Fruit fly (Drosophila melanogaster) whole organism, embryonic: Measurements from ENCODE around the gene CG3032.

Experiments
- CG10366 ChIP-seq: fragments of 200-800 bp; sonication (Bioruptor generic); IDR thresholded peaks from 2 replicates; pipeline ENCODE4 v1.3.6; 2022; ENCODE audit warnings: missing biosample characterization, missing genetic modification characterization
- CG11093 ChIP-seq: fragments of 200-800 bp; sonication (Bioruptor generic); IDR thresholded peaks from 3 replicates; pipeline ENCODE4 v1.3.6; 2022; ENCODE audit warnings: missing biosample characterization, missing genetic modification characterization
- CG11560 ChIP-seq: fragments of 200-800 bp; sonication (Bioruptor generic); IDR thresholded peaks from 3 replicates; pipeline ENCODE4 v1.3.6; 2022; ENCODE audit warnings: missing biosample characterization, missing genetic modification characterization
- CG14441 ChIP-seq: fragments of 200-800 bp; sonication (Bioruptor generic); IDR thresholded peaks from 2 replicates; pipeline ENCODE4 v1.3.6; 2022; ENCODE audit warnings: missing biosample characterization, missing genetic modification characterization
- CG15269 ChIP-seq: fragments of 200-800 bp; sonication (Bioruptor generic); optimal IDR thresholded peaks from 2 replicates; lab custom pipeline; 2018; ENCODE audit warnings: missing biosample characterization, mild to moderate bottlenecking, missing genetic modification characterization, moderate library complexity
- CG16813 ChIP-seq: fragments of 200-800 bp; sonication (Bioruptor generic); IDR thresholded peaks from 3 replicates; pipeline ENCODE4 v1.3.6; 2022; ENCODE audit warnings: missing biosample characterization, missing genetic modification characterization; ENCODE audit not compliant: partially characterized antibody
- CG16863 ChIP-seq: fragments of 200-800 bp; sonication (Bioruptor generic); optimal IDR thresholded peaks from 3 replicates; lab custom pipeline; 2016; ENCODE audit warnings: missing biosample characterization, missing genetic modification characterization
- CG17359 ChIP-seq: fragments of 200-800 bp; sonication (Bioruptor generic); optimal IDR thresholded peaks from 3 replicates; lab custom pipeline; 2018; ENCODE audit warnings: missing biosample characterization, mild to moderate bottlenecking, missing genetic modification characterization, moderate library complexity
- CG18262 ChIP-seq: fragments of 200-800 bp; optimal IDR thresholded peaks from 3 replicates; lab custom pipeline; 2019; ENCODE audit warnings: missing biosample characterization, mild to moderate bottlenecking, missing genetic modification characterization, moderate library complexity
- CG31224 ChIP-seq: fragments of 200-800 bp; sonication (Bioruptor generic); IDR thresholded peaks from 2 replicates; pipeline ENCODE4 v1.3.6; 2022; ENCODE audit warnings: missing biosample characterization, missing genetic modification characterization
- CG3407 ChIP-seq: fragments of 200-800 bp; sonication (Bioruptor generic); optimal IDR thresholded peaks from 2 replicates; lab custom pipeline; 2018; ENCODE audit warnings: missing biosample characterization, mild to moderate bottlenecking, missing genetic modification characterization
- CG34224 ChIP-seq: fragments of 200-800 bp; sonication (Bioruptor generic); IDR thresholded peaks from 3 replicates; pipeline ENCODE4 v1.3.6; 2022; ENCODE audit warnings: missing biosample characterization, missing genetic modification characterization; ENCODE audit not compliant: partially characterized antibody
- CG4282 ChIP-seq: fragments of 200-800 bp; sonication (Bioruptor generic); optimal IDR thresholded peaks from 2 replicates; lab custom pipeline; 2016; ENCODE audit warnings: missing biosample characterization, missing genetic modification characterization
- CG6683 ChIP-seq: fragments of 200-800 bp; sonication (Bioruptor generic); optimal IDR thresholded peaks from 2 replicates; lab custom pipeline; 2017; ENCODE audit warnings: missing biosample characterization, mild to moderate bottlenecking, missing genetic modification characterization, missing genetic modification reagents
- CG7271 ChIP-seq: fragments of 200-800 bp; sonication (Bioruptor generic); optimal IDR thresholded peaks from 2 replicates; lab custom pipeline; 2018; ENCODE audit warnings: missing biosample characterization, mild to moderate bottlenecking, missing genetic modification characterization, moderate library complexity
- CG8359 ChIP-seq: fragments of 200-800 bp; sonication (Bioruptor generic); optimal IDR thresholded peaks from 2 replicates; lab custom pipeline; 2017; ENCODE audit warnings: missing biosample characterization, mild to moderate bottlenecking, missing genetic modification characterization, borderline replicate concordance
- Deaf1 ChIP-seq: fragments of 200-800 bp; optimal IDR thresholded peaks from 3 replicates; lab custom pipeline; 2019; ENCODE audit warnings: missing biosample characterization, mild to moderate bottlenecking, missing genetic modification characterization, moderate library complexity
- Eip74EF ChIP-seq, 2 experiments: fragments of 200-800 bp in 1 of 2; fragments of >200 bp in 1 of 2; sonication (Bioruptor generic) in 1 of 2; optimal IDR thresholded peaks; 2 replicates each; lab custom pipeline; 2017 to 2019; ENCODE audit warnings: missing biosample characterization in 2 of 2, missing genetic modification characterization in 2 of 2, mild to moderate bottlenecking in 1 of 2, moderate library complexity in 1 of 2
- Elba2 ChIP-seq: fragments of 200-800 bp; sonication (Bioruptor generic); optimal IDR thresholded peaks from 3 replicates; lab custom pipeline; 2016; ENCODE audit warnings: missing biosample characterization, missing genetic modification characterization
- Fer2 ChIP-seq: fragments of 200-800 bp; sonication (Bioruptor generic); optimal IDR thresholded peaks from 2 replicates; lab custom pipeline; 2018; ENCODE audit warnings: missing biosample characterization, mild to moderate bottlenecking, missing genetic modification characterization, moderate library complexity
- Hmr ChIP-seq: fragments of 200-800 bp; sonication (Bioruptor generic); optimal IDR thresholded peaks from 3 replicates; lab custom pipeline; 2017; ENCODE audit warnings: mild to moderate bottlenecking, missing biosample characterization, missing genetic modification reagents, missing genetic modification characterization
- Kr ChIP-seq: fragments of 200-800 bp; sonication (Bioruptor generic); optimal IDR thresholded peaks from 2 replicates; lab custom pipeline; 2017; ENCODE audit warnings: missing biosample characterization, mild to moderate bottlenecking, missing genetic modification characterization
- Nf-YC ChIP-seq: fragments of 200-800 bp; optimal IDR thresholded peaks from 3 replicates; lab custom pipeline; 2019; ENCODE audit warnings: missing biosample characterization, mild to moderate bottlenecking, missing genetic modification characterization, moderate library complexity
- Opbp ChIP-seq: fragments of 200-800 bp; sonication (Bioruptor generic); IDR thresholded peaks from 3 replicates; pipeline ENCODE4 v1.3.6; 2022; ENCODE audit warnings: missing biosample characterization, missing genetic modification characterization; ENCODE audit not compliant: partially characterized antibody
- Pdp1 ChIP-seq, 2 experiments: fragments of 200-800 bp; sonication (Bioruptor generic); optimal IDR thresholded peaks; 3 replicates each; lab custom pipeline; 2016; ENCODE audit warnings: missing biosample characterization in 2 of 2, missing genetic modification characterization in 2 of 2, mild to moderate bottlenecking in 1 of 2, moderate library complexity in 1 of 2
- Sry-δ ChIP-seq: fragments of 200-800 bp; sonication (Bioruptor generic); optimal IDR thresholded peaks from 2 replicates; lab custom pipeline; 2016; ENCODE audit warnings: missing biosample characterization, missing genetic modification characterization
- Trl ChIP-seq, 3 experiments: fragments of >200 bp in 2 of 3; fragments of 200-800 bp in 1 of 3; sonication (Bioruptor generic) in 1 of 3; optimal IDR thresholded peaks; 2 replicates in 1 of 3; 3 replicates in 2 of 3; lab custom pipeline; 2016 to 2017; ENCODE audit warnings: missing biosample characterization in 1 of 3, missing genetic modification characterization in 1 of 3
- Usf ChIP-seq: fragments of 200-800 bp; sonication (Bioruptor generic); optimal IDR thresholded peaks from 2 replicates; lab custom pipeline; 2017; ENCODE audit warnings: missing genotype, missing biosample characterization, missing genetic modification characterization
- ac ChIP-seq: fragments of 200-800 bp; sonication (Bioruptor generic); optimal IDR thresholded peaks from 3 replicates; lab custom pipeline; 2017; ENCODE audit warnings: missing biosample characterization, mild to moderate bottlenecking, missing genetic modification characterization
- az2 ChIP-seq: fragments of 200-800 bp; sonication (Bioruptor generic); optimal IDR thresholded peaks from 3 replicates; lab custom pipeline; 2016; ENCODE audit warnings: missing biosample characterization, missing genetic modification characterization
- bigmax ChIP-seq: fragments of 200-800 bp; sonication (Bioruptor generic); optimal IDR thresholded peaks from 2 replicates; lab custom pipeline; 2018; ENCODE audit warnings: missing biosample characterization, mild to moderate bottlenecking, missing genetic modification characterization
- chn ChIP-seq: fragments of 200-800 bp; sonication (Bioruptor generic); optimal IDR thresholded peaks from 2 replicates; lab custom pipeline; 2016; ENCODE audit warnings: missing biosample characterization, missing genetic modification characterization
- en ChIP-seq: fragments of 200-800 bp; sonication (Bioruptor generic); optimal IDR thresholded peaks from 2 replicates; lab custom pipeline; 2016; ENCODE audit warnings: missing biosample characterization, missing genetic modification characterization
- fd102C ChIP-seq: fragments of 200-800 bp; sonication (Bioruptor generic); optimal IDR thresholded peaks from 2 replicates; lab custom pipeline; 2018; ENCODE audit warnings: missing biosample characterization, mild to moderate bottlenecking, missing genetic modification characterization, moderate library complexity
- fd64A ChIP-seq: fragments of 200-800 bp; sonication (Bioruptor generic); optimal IDR thresholded peaks from 3 replicates; lab custom pipeline; 2018; ENCODE audit warnings: missing biosample characterization, mild to moderate bottlenecking, missing genetic modification characterization
- gcm2 ChIP-seq: fragments of 200-800 bp; sonication (Bioruptor generic); optimal IDR thresholded peaks from 2 replicates; lab custom pipeline; 2016; ENCODE audit warnings: missing biosample characterization, missing genetic modification characterization
- hb ChIP-seq: fragments of 200-800 bp; sonication (Bioruptor generic); IDR thresholded peaks from 3 replicates; pipeline ENCODE4 v1.3.6; 2022; ENCODE audit warnings: missing biosample characterization, missing genetic modification characterization; ENCODE audit not compliant: partially characterized antibody
- hbn ChIP-seq: fragments of 200-800 bp; sonication (Bioruptor generic); IDR thresholded peaks from 2 replicates; pipeline ENCODE4 v1.3.6; 2022; ENCODE audit warnings: missing biosample characterization, missing genetic modification characterization; ENCODE audit not compliant: partially characterized antibody
- ind ChIP-seq: fragments of 200-800 bp; sonication (Bioruptor generic); optimal IDR thresholded peaks from 3 replicates; lab custom pipeline; 2016; ENCODE audit warnings: missing biosample characterization, missing genetic modification characterization
- phol ChIP-seq: fragments of 200-800 bp; sonication (Bioruptor generic); optimal IDR thresholded peaks from 3 replicates; lab custom pipeline; 2018; ENCODE audit warnings: missing biosample characterization, mild to moderate bottlenecking, missing genetic modification characterization, moderate library complexity
- ro ChIP-seq: fragments of 200-800 bp; sonication (Bioruptor generic); IDR thresholded peaks from 2 replicates; pipeline ENCODE4 v1.3.6; 2022; ENCODE audit warnings: missing biosample characterization, missing genetic modification characterization
- run ChIP-seq: fragments of 200-800 bp; sonication (Bioruptor generic); optimal IDR thresholded peaks from 3 replicates; lab custom pipeline; 2018; ENCODE audit warnings: missing biosample characterization, mild to moderate bottlenecking, missing genetic modification characterization
- so ChIP-seq: fragments of 200-800 bp; sonication (Bioruptor generic); IDR thresholded peaks from 3 replicates; pipeline ENCODE4 v1.3.6; 2022; ENCODE audit warnings: missing biosample characterization, missing genetic modification characterization
- tap ChIP-seq: fragments of 200-800 bp; optimal IDR thresholded peaks from 3 replicates; lab custom pipeline; 2019; ENCODE audit warnings: missing biosample characterization, mild to moderate bottlenecking, missing genetic modification characterization, moderate library complexity
- trh ChIP-seq: fragments of 200-800 bp; sonication (Bioruptor generic); optimal IDR thresholded peaks from 2 replicates; lab custom pipeline; 2016; ENCODE audit warnings: missing biosample characterization, missing genetic modification characterization
- twi ChIP-seq: fragments of 200-800 bp; optimal IDR thresholded peaks from 2 replicates; lab custom pipeline; 2019; ENCODE audit warnings: missing biosample characterization, mild to moderate bottlenecking, missing genetic modification characterization, moderate library complexity
- tx ChIP-seq: fragments of 200-800 bp; sonication (Bioruptor generic); optimal IDR thresholded peaks from 2 replicates; lab custom pipeline; 2016; ENCODE audit warnings: missing biosample characterization, missing genetic modification characterization
- vvl ChIP-seq: fragments of 200-800 bp; sonication (Bioruptor generic); IDR thresholded peaks from 2 replicates; pipeline ENCODE4 v1.3.6; 2022; ENCODE audit warnings: missing biosample characterization, missing genetic modification characterization
- zen2 ChIP-seq: fragments of 200-800 bp; sonication (Bioruptor generic); IDR thresholded peaks from 3 replicates; pipeline ENCODE4 v1.3.6; 2022; ENCODE audit warnings: missing biosample characterization, missing genetic modification characterization; ENCODE audit not compliant: partially characterized antibody

The CG3032 gene

dm6 chrX:7014931-7015428, 1.3 kb upstream of the CG3032 start (continued):
- TF ChIP-seq Fer2 (tag; lab: Kevin White, UChicago): no peak
- TF ChIP-seq CG3407 (GFP tag; lab: Kevin White, UChicago): no peak
- peak; percentile 38 for TF ChIP-seq CG18262
- no peak for TF ChIP-seq Usf (GFP tag; lab: Kevin White, UChicago)
- TF ChIP-seq CG11560 (tag; lab: Robert Waterston, UW): peak; percentile 91
- no peak for TF ChIP-seq run (tag; lab: Kevin White, UChicago)
- TF ChIP-seq CG15269: peak; percentile 47
- TF ChIP-seq hbn (GFP tag; lab: Robert Waterston, UW): peak; percentile 57
- peak; percentile 37 for TF ChIP-seq CG14441 (GFP tag; lab: Robert Waterston, UW)
- TF ChIP-seq trh: peak; percentile 29
- no peak for TF ChIP-seq CG31224
- peak; percentile 69 for TF ChIP-seq CG34224 (GFP tag; lab: Robert Waterston, UW)
- peak; percentile 36; the same call in 1 of the 3 replicates for TF ChIP-seq so (GFP tag; lab: Robert Waterston, UW)
- no peak for TF ChIP-seq Elba2 (GFP tag; lab: Kevin White, UChicago)
- TF ChIP-seq CG7271 (tag; lab: Kevin White, UChicago): no peak
- peak; percentile 68; the same call in 2 of the 3 replicates for TF ChIP-seq Opbp (GFP tag; lab: Robert Waterston, UW)
- TF ChIP-seq zen2 (GFP tag; lab: Robert Waterston, UW): peak; percentile 52; the same call in 2 of the 3 replicates
- TF ChIP-seq hb (GFP tag; lab: Robert Waterston, UW): no peak
- no peak for TF ChIP-seq Deaf1
- TF ChIP-seq ac: no peak
- no peak for TF ChIP-seq tap (tag; lab: Kevin White, UChicago)
- TF ChIP-seq CG4282 (GFP tag; lab: Kevin White, UChicago): no peak
- TF ChIP-seq ind (GFP tag; lab: Kevin White, UChicago): no peak
- TF ChIP-seq Nf-YC: peak; percentile 39
- TF ChIP-seq bigmax: no peak
- TF ChIP-seq az2: peak; percentile 46
- peak; percentile 64 for TF ChIP-seq CG16813 (GFP tag; lab: Robert Waterston, UW)
- TF ChIP-seq CG11093: peak; percentile 45; the same call in 2 of the 3 replicates
- TF ChIP-seq chn: peak; percentile 31
- TF ChIP-seq Trl (optimal IDR thresholded peaks at IDR 0.05; lab: Kevin White, UChicago): no peak
- TF ChIP-seq Trl (GFP tag; optimal IDR thresholded peaks at IDR 0.05; lab: Kevin White, UChicago): peak; percentile 67
- peak; percentile 63 for TF ChIP-seq Sry-δ (GFP tag; lab: Kevin White, UChicago)
- peak; percentile 74 for TF ChIP-seq vvl (GFP tag; lab: Robert Waterston, UW)
- TF ChIP-seq Kr (GFP tag; lab: Kevin White, UChicago): no peak
- TF ChIP-seq en (GFP tag; lab: Kevin White, UChicago): peak; percentile 44
- peak; percentile 63 for TF ChIP-seq Hmr
- TF ChIP-seq CG10366 (GFP tag; lab: Robert Waterston, UW): peak; percentile 10; the same call in 1 of the 2 replicates
- TF ChIP-seq CG8359 (GFP tag; lab: Kevin White, UChicago): no peak
- peak; percentile 64 to 68 for TF ChIP-seq Pdp1 (GFP tag; optimal IDR thresholded peaks at IDR 0.05; lab: Kevin White, UChicago)
- peak; percentile 19 for TF ChIP-seq phol (tag; lab: Kevin White, UChicago)
- TF ChIP-seq gcm2: no peak
- no peak for TF ChIP-seq twi (tag; lab: Kevin White, UChicago)
- TF ChIP-seq fd102C (GFP tag; lab: Kevin White, UChicago): no peak
- peak; percentile 27 for TF ChIP-seq tx (GFP tag; lab: Kevin White, UChicago)
- TF ChIP-seq ro (GFP tag; lab: Robert Waterston, UW): no peak
- peak in 1 of 2 experiments; percentile 50 for TF ChIP-seq Eip74EF (GFP tag; optimal IDR thresholded peaks at IDR 0.05; lab: Kevin White, UChicago)
- TF ChIP-seq CG6683 (GFP tag; lab: Kevin White, UChicago): no peak
- peak; percentile 31 for TF ChIP-seq CG16863 (GFP tag; lab: Kevin White, UChicago)
- peak; percentile 34 for TF ChIP-seq CG17359 (tag; lab: Kevin White, UChicago)
- TF ChIP-seq fd64A: no peak
